Worm (Caenorhabditis elegans) whole organism, L4 larva: ENCODE results near the gene cap-1.
A peak's percentile ranks its signal among the peaks of the same experiment; 100 is the strongest.

Source experiments
- T20F7.1 ChIP-seq: fragments of 200-800 bp; sonication (Bioruptor generic); optimal IDR thresholded peaks from 2 replicates; lab custom pipeline; 2018; ENCODE audit warnings: mild to moderate bottlenecking, missing genetic modification characterization, missing compliant biosample characterization
- T26A8.4 ChIP-seq: fragments of 200-800 bp; sonication (Bioruptor generic); IDR thresholded peaks from 2 replicates; pipeline ENCODE4 v1.3.6; 2022; ENCODE audit warnings: missing genetic modification characterization, missing compliant biosample characterization
- aha-1 ChIP-seq: fragments of 150-350 bp; peaks from one replicate; lab custom pipeline; 2014; ENCODE audit warnings: missing biosample characterization, missing genetic modification characterization
- cey-2 ChIP-seq: sonication (generic microtip); optimal IDR thresholded peaks from 3 replicates; lab custom pipeline; 2017; ENCODE audit warnings: missing genetic modification characterization, mild to moderate bottlenecking, missing compliant biosample characterization, antibody characterized with exemption, borderline replicate concordance; ENCODE audit not compliant: insufficient read depth
- daf-16 ChIP-seq, 3 experiments: sonication (generic microtip); optimal IDR thresholded peaks; 2 replicates each; lab custom pipeline; 2016 to 2017; ENCODE audit warnings: missing genetic modification characterization in 3 of 3, missing genetic modification reagents in 3 of 3, mild to moderate bottlenecking in 2 of 3, missing compliant biosample characterization in 2 of 3, missing biosample characterization in 1 of 3, moderate library complexity in 1 of 3
- daf-19 ChIP-seq: fragments of 200-800 bp; sonication (Bioruptor generic); conservative IDR thresholded peaks from 2 replicates; pipeline ENCODE4 v1.3.6; 2022; ENCODE audit warnings: missing genetic modification characterization, missing compliant biosample characterization
- dmd-6 ChIP-seq: fragments of 200-800 bp; sonication (Bioruptor generic); IDR thresholded peaks from 2 replicates; pipeline ENCODE4 v1.3.6; 2022; ENCODE audit warnings: missing genetic modification reagents, missing genetic modification characterization, missing compliant biosample characterization
- dve-1 ChIP-seq: sonication (generic microtip); optimal IDR thresholded peaks from 2 replicates; lab custom pipeline; 2017; ENCODE audit warnings: antibody characterized with exemption, mild to moderate bottlenecking, missing genetic modification characterization, missing compliant biosample characterization; ENCODE audit not compliant: insufficient read depth
- egl-43 ChIP-seq: fragments of 200-800 bp; sonication (Bioruptor generic); IDR thresholded peaks from 2 replicates; pipeline ENCODE4 v1.3.6; 2022; ENCODE audit warnings: missing genetic modification reagents, missing genetic modification characterization, missing compliant biosample characterization
- gei-8 ChIP-seq: fragments of 200-800 bp; sonication (Bioruptor generic); optimal IDR thresholded peaks from 2 replicates; lab custom pipeline; 2018; ENCODE audit warnings: mild to moderate bottlenecking, missing genetic modification characterization, missing compliant biosample characterization
- hlh-11 ChIP-seq: fragments of 200-800 bp; sonication (Bioruptor generic); optimal IDR thresholded peaks from 2 replicates; lab custom pipeline; 2018; ENCODE audit warnings: mild to moderate bottlenecking, missing genetic modification characterization, missing compliant biosample characterization
- hlh-30 ChIP-seq: sonication (generic microtip); optimal IDR thresholded peaks from 2 replicates; lab custom pipeline; 2017; ENCODE audit warnings: antibody characterized with exemption, mild to moderate bottlenecking, missing genetic modification characterization, missing compliant biosample characterization; ENCODE audit not compliant: insufficient read depth
- lim-7 ChIP-seq: fragments of 200-800 bp; sonication (Bioruptor generic); IDR thresholded peaks from 2 replicates; pipeline ENCODE4 v1.3.6; 2022; ENCODE audit warnings: missing genetic modification characterization, missing compliant biosample characterization
- lin-1 ChIP-seq: fragments of 200-800 bp; sonication (Bioruptor generic); IDR thresholded peaks from 2 replicates; pipeline ENCODE4 v1.3.6; 2022; ENCODE audit warnings: missing genetic modification reagents, missing genetic modification characterization, missing compliant biosample characterization
- lin-13 ChIP-seq: fragments of 150-350 bp; optimal IDR thresholded peaks from 2 replicates; lab custom pipeline; 2014; ENCODE audit warnings: missing biosample characterization, missing genetic modification reagents, missing genetic modification characterization
- lin-39 ChIP-seq: fragments of 150-350 bp; optimal IDR thresholded peaks from 2 replicates; lab custom pipeline; 2014; ENCODE audit warnings: missing biosample characterization, missing genetic modification reagents, missing genetic modification characterization
- madf-5 ChIP-seq, 2 experiments: fragments of 200-800 bp; sonication (Bioruptor generic); IDR thresholded peaks; 2 replicates each; pipeline ENCODE4 v1.3.6; 2022; ENCODE audit warnings: missing compliant biosample characterization in 2 of 2, missing genetic modification characterization in 2 of 2
- mdl-1 ChIP-seq, 2 experiments: fragments of 150-350 bp in 1 of 2; sonication (generic microtip) in 1 of 2; optimal IDR thresholded peaks; 2 replicates each; lab custom pipeline; 2014 to 2017; ENCODE audit warnings: missing biosample characterization in 2 of 2, missing genetic modification characterization in 2 of 2
- mes-2 ChIP-seq: sonication (generic microtip); optimal IDR thresholded peaks from 2 replicates; lab custom pipeline; 2016; ENCODE audit warnings: missing genotype, mild to moderate bottlenecking, missing genetic modification characterization, missing compliant biosample characterization; ENCODE audit not compliant: poor library complexity, severe bottlenecking
- mxl-2 ChIP-seq: fragments of 200-800 bp; sonication (Bioruptor generic); conservative IDR thresholded peaks from 2 replicates; pipeline ENCODE4 v1.3.6; 2022; ENCODE audit warnings: missing genetic modification reagents, missing genetic modification characterization, missing compliant biosample characterization
- nhr-10 ChIP-seq: fragments of 150-350 bp; optimal IDR thresholded peaks from 2 replicates; lab custom pipeline; 2014; ENCODE audit warnings: missing biosample characterization, missing genetic modification characterization
- nhr-111 ChIP-seq: fragments of 200-800 bp; sonication (Bioruptor generic); optimal IDR thresholded peaks from 2 replicates; lab custom pipeline; 2018; ENCODE audit warnings: mild to moderate bottlenecking, missing genetic modification characterization, missing compliant biosample characterization
- nhr-237 ChIP-seq: sonication (generic microtip); optimal IDR thresholded peaks from 2 replicates; lab custom pipeline; 2017; ENCODE audit warnings: missing biosample characterization, missing genetic modification characterization
- nhr-25 ChIP-seq: sonication (generic microtip); optimal IDR thresholded peaks from 2 replicates; lab custom pipeline; 2017; ENCODE audit warnings: missing genetic modification characterization, mild to moderate bottlenecking, missing compliant biosample characterization, antibody characterized with exemption, moderate library complexity, borderline replicate concordance; ENCODE audit not compliant: insufficient read depth
- nhr-28 ChIP-seq: fragments of 150-350 bp; optimal IDR thresholded peaks from 2 replicates; lab custom pipeline; 2014; ENCODE audit warnings: missing biosample characterization, missing genetic modification characterization
- nhr-48 ChIP-seq: sonication (generic microtip); optimal IDR thresholded peaks from 2 replicates; lab custom pipeline; 2016; ENCODE audit warnings: mild to moderate bottlenecking, missing genetic modification characterization, missing compliant biosample characterization
- nhr-76 ChIP-seq: fragments of 150-350 bp; optimal IDR thresholded peaks from 2 replicates; lab custom pipeline; 2014; ENCODE audit warnings: missing biosample characterization, missing genetic modification characterization
- nhr-77 ChIP-seq: fragments of 150-350 bp; optimal IDR thresholded peaks from 2 replicates; lab custom pipeline; 2014; ENCODE audit warnings: missing biosample characterization, missing genetic modification characterization
- pqm-1 ChIP-seq: sonication (generic microtip); optimal IDR thresholded peaks from 2 replicates; lab custom pipeline; 2017; ENCODE audit warnings: missing biosample characterization, missing genetic modification characterization
- skn-1 ChIP-seq: fragments of 150-350 bp; optimal IDR thresholded peaks from 2 replicates; lab custom pipeline; 2014; ENCODE audit warnings: missing biosample characterization, missing genetic modification characterization
- snpc-1.2 ChIP-seq: fragments of 200-800 bp; sonication (Bioruptor generic); IDR thresholded peaks from 2 replicates; pipeline ENCODE4 v1.3.6; 2022; ENCODE audit warnings: missing genetic modification reagents, missing genetic modification characterization, missing compliant biosample characterization
- spr-1 ChIP-seq: sonication (generic microtip); optimal IDR thresholded peaks from 2 replicates; lab custom pipeline; 2016; ENCODE audit warnings: mild to moderate bottlenecking, missing genetic modification characterization, missing compliant biosample characterization
- spr-3 ChIP-seq: fragments of 200-800 bp; sonication (Bioruptor generic); optimal IDR thresholded peaks from 2 replicates; lab custom pipeline; 2018; ENCODE audit warnings: mild to moderate bottlenecking, missing genetic modification characterization, missing compliant biosample characterization
- unc-62 ChIP-seq, 3 experiments: fragments of 150-350 bp in 1 of 3; sonication (generic microtip); optimal IDR thresholded peaks in 2 of 3; peaks in 1 of 3; 1 replicate in 1 of 3; 2 replicates in 2 of 3; lab custom pipeline; 2014 to 2017; ENCODE audit warnings: missing biosample characterization in 3 of 3, missing genetic modification characterization in 3 of 3, missing genetic modification reagents in 3 of 3, missing genotype in 1 of 3
- vab-7 ChIP-seq: fragments of 200-800 bp; sonication (Bioruptor generic); IDR thresholded peaks from 2 replicates; pipeline ENCODE4 v1.3.6; 2022; ENCODE audit warnings: missing genetic modification reagents, missing genetic modification characterization, missing compliant biosample characterization
- zfp-2 ChIP-seq: sonication (generic microtip); optimal IDR thresholded peaks from 2 replicates; lab custom pipeline; 2016; ENCODE audit warnings: mild to moderate bottlenecking, missing genetic modification characterization, missing compliant biosample characterization
- zip-11 ChIP-seq: fragments of 200-800 bp; sonication (Bioruptor generic); IDR thresholded peaks from 2 replicates; pipeline ENCODE4 v1.3.6; 2022; ENCODE audit warnings: missing genetic modification characterization, missing compliant biosample characterization
- zip-2 ChIP-seq: fragments of 150-350 bp; optimal IDR thresholded peaks from 2 replicates; lab custom pipeline; 2014; ENCODE audit warnings: missing biosample characterization, missing genetic modification characterization

cap-1 gene

ce11 chrIV:7195734-7196133 is 34.3 kb downstream of the cap-1 start, which contains the start of gene best-16:
Gene best-16, minus strand, starts transcription at chrIV:7195834.
- no peak for TF ChIP-seq lin-13 (GFP tag; lab: Kevin White, UChicago)
- TF ChIP-seq vab-7 (GFP tag; lab: Robert Waterston, UW), result no peak
- TF ChIP-seq spr-3 (GFP tag; lab: Kevin White, UChicago), result no peak
- no peak for TF ChIP-seq mxl-2 (GFP tag; lab: Robert Waterston, UW)
- TF ChIP-seq nhr-77 (tag; lab: Kevin White, UChicago), result no peak
- TF ChIP-seq, all 104 proteins: peak for 0

ce11 chrIV:7191745-7192144 is 38.3 kb downstream of the cap-1 start, which contains the start of gene R13A1.5:
Gene R13A1.5, minus strand, starts transcription at chrIV:7191845.
- TF ChIP-seq lin-39 (tag; lab: Kevin White, UChicago) (no peak), nhr-111 (GFP tag; lab: Kevin White, UChicago) (no peak)

- no peak for TF ChIP-seq egl-43 (GFP tag; lab: Robert Waterston, UW)
- TF ChIP-seq daf-19, result no peak
- TF ChIP-seq T20F7.1 (GFP tag; lab: Kevin White, UChicago), result peak; percentile 63
- TF ChIP-seq T26A8.4 (GFP tag; lab: Robert Waterston, UW), result no peak
- no peak for TF ChIP-seq gei-8 (GFP tag; lab: Kevin White, UChicago)
- TF ChIP-seq zip-11 (GFP tag; lab: Robert Waterston, UW), result no peak
- peak; percentile 80 for TF ChIP-seq aha-1 (tag; lab: Kevin White, UChicago)
- peak; percentile 89 for TF ChIP-seq dve-1 (tag; lab: Kevin White, UChicago)
- no peak for TF ChIP-seq zfp-2 (tag; lab: Kevin White, UChicago)
- TF ChIP-seq lin-1 (GFP tag; lab: Robert Waterston, UW), result no peak; the same call in 1 of the 2 replicates
- TF ChIP-seq cey-2 (tag; lab: Kevin White, UChicago), result no peak
- peak in 1 of 2 experiments; percentile 20 for TF ChIP-seq mdl-1 (tag; optimal IDR thresholded peaks at IDR 0.05; lab: Kevin White, UChicago)
- peak; percentile 72 for TF ChIP-seq nhr-48 (tag; lab: Kevin White, UChicago)
- TF ChIP-seq nhr-10 (tag; lab: Kevin White, UChicago), result peak; percentile 10
- TF ChIP-seq unc-62 (GFP tag; optimal IDR thresholded peaks at IDR 0.05 in 1 of 2; lab: Kevin White, UChicago), result peak in 1 of 2 experiments; percentile 28
- TF ChIP-seq unc-62 (tag; optimal IDR thresholded peaks at IDR 0.05; lab: Kevin White, UChicago), result no peak
- TF ChIP-seq lim-7 (GFP tag; lab: Robert Waterston, UW), result no peak
- no peak for TF ChIP-seq snpc-1.2 (GFP tag; lab: Robert Waterston, UW)
- TF ChIP-seq zip-2 (tag; lab: Kevin White, UChicago), result no peak
- no peak for TF ChIP-seq spr-1 (tag; lab: Kevin White, UChicago)
- TF ChIP-seq nhr-28 (tag; lab: Kevin White, UChicago), result peak; percentile 95
- TF ChIP-seq hlh-11 (tag; lab: Kevin White, UChicago), result peak; percentile 81
- no peak for TF ChIP-seq skn-1 (tag; lab: Kevin White, UChicago)
- TF ChIP-seq daf-16 (GFP tag; optimal IDR thresholded peaks at IDR 0.05; lab: Kevin White, UChicago), result peak in 1 of 2 experiments; percentile 36
- peak; percentile 91 for TF ChIP-seq daf-16 (tag; optimal IDR thresholded peaks at IDR 0.05; lab: Kevin White, UChicago)
- TF ChIP-seq hlh-30 (tag; lab: Kevin White, UChicago), result peak; percentile 67
- TF ChIP-seq mes-2 (tag; lab: Kevin White, UChicago), result no peak
- TF ChIP-seq nhr-237 (tag; lab: Kevin White, UChicago), result no peak
- TF ChIP-seq nhr-76, result no peak
- peak; percentile 93 for TF ChIP-seq pqm-1 (tag; lab: Kevin White, UChicago)
- TF ChIP-seq nhr-77 (tag; lab: Kevin White, UChicago), result peak; percentile 91
- TF ChIP-seq madf-5 (GFP tag; IDR thresholded peaks at IDR 0.05; lab: Robert Waterston, UW), result no peak
- TF ChIP-seq nhr-25 (tag; lab: Kevin White, UChicago), result no peak
- TF ChIP-seq dmd-6 (GFP tag; lab: Robert Waterston, UW), result peak; percentile 89
Observed at ce11 chrIV:7190409-7190808, 39.6 kb downstream of the cap-1 start.
